Fruit fly (Drosophila melanogaster): ENCODE measurements around the gene Non3.

Gene Non3

dm6 chr3R:18230229-18230628 is 6.7 kb downstream of the Non3 start:
- no peak for TF ChIP-seq Sp1 (GFP tag; optimal IDR thresholded peaks at IDR 0.05)
- TF ChIP-seq GATAd (GFP tag; optimal IDR thresholded peaks at IDR 0.05) = no peak
- TF ChIP-seq woc (GFP tag; optimal IDR thresholded peaks at IDR 0.05) = no peak
- TF ChIP-seq CG32264 (GFP tag; optimal IDR thresholded peaks at IDR 0.05) = no peak
- TF ChIP-seq pan (optimal IDR thresholded peaks at IDR 0.05) = no peak
- TF ChIP-seq h (GFP tag; optimal IDR thresholded peaks at IDR 0.05) = no peak
- no peak for TF ChIP-seq rgr (GFP tag; optimal IDR thresholded peaks at IDR 0.05)
- no peak for TF ChIP-seq Dfd (GFP tag; optimal IDR thresholded peaks at IDR 0.05)
- TF ChIP-seq dsf (GFP tag; optimal IDR thresholded peaks at IDR 0.05; ENCODE audit: borderline replicate concordance) = no peak
- no peak for TF ChIP-seq br (GFP tag; optimal IDR thresholded peaks at IDR 0.05)
- TF ChIP-seq tai (GFP tag; optimal IDR thresholded peaks at IDR 0.05) = no peak

dm6 chr3R:18232187-18232586 is 8.7 kb downstream of the Non3 start:
- TF ChIP-seq OdsH (GFP tag; optimal IDR thresholded peaks at IDR 0.05) (no peak), GATAd (GFP tag; optimal IDR thresholded peaks at IDR 0.05) (no peak), Mio (GFP tag; optimal IDR thresholded peaks at IDR 0.05) (no peak), rgr (GFP tag; optimal IDR thresholded peaks at IDR 0.05) (no peak), fru (GFP tag; optimal IDR thresholded peaks at IDR 0.05) (no peak), Rel (GFP tag; optimal IDR thresholded peaks at IDR 0.05) (no peak), Rel (tag; optimal IDR thresholded peaks at IDR 0.05) (no peak), sv (GFP tag; optimal IDR thresholded peaks at IDR 0.05) (no peak), N (GFP tag; optimal IDR thresholded peaks at IDR 0.05) (no peak), brk (GFP tag; optimal IDR thresholded peaks at IDR 0.05) (no peak), lola (GFP tag; optimal IDR thresholded peaks at IDR 0.05) (no peak), Hr83 (GFP tag; optimal IDR thresholded peaks at IDR 0.05; ENCODE audit: poor library complexity, severe bottlenecking) (no peak), Hr78 (GFP tag; optimal IDR thresholded peaks at IDR 0.05) (no peak), Abd-B (GFP tag; optimal IDR thresholded peaks at IDR 0.05) (no peak), pan (optimal IDR thresholded peaks at IDR 0.05) (no peak), CrebA (GFP tag; optimal IDR thresholded peaks at IDR 0.05; ENCODE audit: borderline replicate concordance) (no peak), br (GFP tag; optimal IDR thresholded peaks at IDR 0.05) (no peak), jim (GFP tag; optimal IDR thresholded peaks at IDR 0.05) (no peak), Dfd (GFP tag; optimal IDR thresholded peaks at IDR 0.05) (no peak), h (GFP tag; optimal IDR thresholded peaks at IDR 0.05) (no peak)

dm6 chr3R:18234699-18235257 is 11.3 kb downstream of the Non3 start:
- no peak for TF ChIP-seq N (GFP tag; optimal IDR thresholded peaks at IDR 0.05)
- TF ChIP-seq GATAd (GFP tag; optimal IDR thresholded peaks at IDR 0.05) = no peak
- no peak for TF ChIP-seq dmrt93B (GFP tag; optimal IDR thresholded peaks at IDR 0.05)
- no peak for TF ChIP-seq Mio (GFP tag; optimal IDR thresholded peaks at IDR 0.05)
- no peak for TF ChIP-seq Dif (GFP tag; optimal IDR thresholded peaks at IDR 0.05; ENCODE audit: partially characterized antibody)
- no peak for TF ChIP-seq Hr83 (GFP tag; optimal IDR thresholded peaks at IDR 0.05; ENCODE audit: poor library complexity, severe bottlenecking)
- TF ChIP-seq CG9705 (GFP tag; optimal IDR thresholded peaks at IDR 0.05) = no peak
- TF ChIP-seq Hr78 (GFP tag; optimal IDR thresholded peaks at IDR 0.05) = no peak
- no peak for TF ChIP-seq sage (GFP tag; optimal IDR thresholded peaks at IDR 0.05)
- TF ChIP-seq pan (optimal IDR thresholded peaks at IDR 0.05) = no peak
- TF ChIP-seq tai (GFP tag; optimal IDR thresholded peaks at IDR 0.05) = no peak
- no peak for TF ChIP-seq fru (GFP tag; optimal IDR thresholded peaks at IDR 0.05)
- TF ChIP-seq lola (GFP tag; optimal IDR thresholded peaks at IDR 0.05) = no peak
- no peak for TF ChIP-seq ey (GFP tag; optimal IDR thresholded peaks at IDR 0.05)
- no peak for TF ChIP-seq Abd-B (GFP tag; optimal IDR thresholded peaks at IDR 0.05)
- no peak for TF ChIP-seq Vsx2 (GFP tag; optimal IDR thresholded peaks at IDR 0.05; ENCODE audit: partially characterized antibody)
- TF ChIP-seq sv (GFP tag; optimal IDR thresholded peaks at IDR 0.05) = no peak
- TF ChIP-seq dl (GFP tag; optimal IDR thresholded peaks at IDR 0.05; ENCODE audit: insufficient read depth in 1 of 2, partially characterized antibody in 2 of 2) = no peak

- no peak for TF ChIP-seq woc (GFP tag; optimal IDR thresholded peaks at IDR 0.05)
- TF ChIP-seq sv (GFP tag; optimal IDR thresholded peaks at IDR 0.05) = no peak
- TF ChIP-seq dl (GFP tag; optimal IDR thresholded peaks at IDR 0.05; ENCODE audit: insufficient read depth in 1 of 2, partially characterized antibody in 2 of 2) = no peak
- no peak for TF ChIP-seq CG9705 (GFP tag; optimal IDR thresholded peaks at IDR 0.05)
- TF ChIP-seq fru (GFP tag; optimal IDR thresholded peaks at IDR 0.05) = no peak
- no peak for TF ChIP-seq CrebA (GFP tag; optimal IDR thresholded peaks at IDR 0.05; ENCODE audit: borderline replicate concordance)
- TF ChIP-seq psq (GFP tag; optimal IDR thresholded peaks at IDR 0.05) = no peak
Observed at dm6 chr3R:18235879-18236278, 12.4 kb downstream of the Non3 start, which contains the start of gene repo. TSS of gene repo (plus strand) at chr3R:18236192.

Measured in whole organism, wandering third instar larva.